Fruit fly (Drosophila melanogaster): ENCODE data around the gene CG1265.
A peak's percentile ranks its signal among the peaks of the same experiment; 100 is the strongest.

Gene CG1265

DNA sequence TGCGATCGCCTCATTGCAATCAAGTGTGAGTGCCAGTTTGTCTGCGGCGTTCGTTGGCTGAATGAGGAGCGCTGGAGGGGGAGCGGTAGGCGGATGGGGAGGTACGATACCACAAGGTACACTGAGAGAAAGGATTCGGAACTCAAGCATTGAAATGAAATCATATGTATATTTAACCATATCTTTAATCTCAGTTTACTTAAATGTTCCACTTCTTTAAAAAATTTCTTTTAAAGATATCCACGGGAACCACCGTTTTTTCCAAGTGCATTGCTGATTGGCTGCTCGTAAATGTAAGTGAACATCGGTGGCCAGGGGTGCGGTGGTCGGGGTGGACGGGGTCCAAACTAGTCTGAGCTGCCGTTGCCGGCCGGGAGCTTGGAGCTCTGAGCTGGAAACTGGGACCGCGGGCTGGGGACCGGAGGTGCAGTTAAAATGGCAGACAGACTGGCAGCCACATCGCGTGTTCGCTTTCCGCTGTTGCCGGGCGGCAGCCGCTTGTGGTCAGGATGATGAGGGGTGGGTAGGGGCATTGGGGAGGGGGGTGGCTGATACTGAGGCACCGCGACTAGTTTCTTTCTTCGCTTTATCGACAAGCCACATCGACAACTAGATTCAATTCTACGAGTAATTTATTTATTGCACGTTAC is 26.3 kb upstream of the CG1265 start (continued):
- TF ChIP-seq sim (GFP tag; IDR thresholded peaks at IDR 0.05) (peak; percentile 95), Oaz (GFP tag; IDR thresholded peaks at IDR 0.05) (peak; percentile 91), CG12659 (GFP tag; optimal IDR thresholded peaks at IDR 0.05) (peak; percentile 96), CG10543 (GFP tag; optimal IDR thresholded peaks at IDR 0.05) (peak; percentile 94), CG6654 (GFP tag; optimal IDR thresholded peaks at IDR 0.05) (peak; percentile 88), Jarid2 (GFP tag; optimal IDR thresholded peaks at IDR 0.05) (peak; percentile 81), B-H1 (GFP tag; IDR thresholded peaks at IDR 0.05) (peak; percentile 94), da (GFP tag; optimal IDR thresholded peaks at IDR 0.05) (peak; percentile 83), CG18599 (GFP tag; optimal IDR thresholded peaks at IDR 0.05) (peak; percentile 93), Mrtf (GFP tag; IDR thresholded peaks at IDR 0.05) (peak; percentile 96), CG1647 (GFP tag; optimal IDR thresholded peaks at IDR 0.05) (peak; percentile 88), ken (GFP tag; IDR thresholded peaks at IDR 0.05) (peak; percentile 98), HmgD (GFP tag; optimal IDR thresholded peaks at IDR 0.05) (peak; percentile 77), cad (GFP tag; optimal IDR thresholded peaks at IDR 0.05) (no peak), CG12744 (GFP tag; optimal IDR thresholded peaks at IDR 0.05) (peak; percentile 74), Meics (GFP tag; optimal IDR thresholded peaks at IDR 0.05) (peak; percentile 82), CG2889 (GFP tag; IDR thresholded peaks at IDR 0.05) (peak; percentile 91), vvl (GFP tag; IDR thresholded peaks at IDR 0.05) (peak; percentile 99), ssp (GFP tag; IDR thresholded peaks at IDR 0.05) (peak; percentile 92), sens-2 (GFP tag; IDR thresholded peaks at IDR 0.05) (peak; percentile 98), Dip2 (GFP tag; IDR thresholded peaks at IDR 0.05) (peak; percentile 48; the same call in 1 of the 2 replicates), CG16779 (GFP tag; IDR thresholded peaks at IDR 0.05) (peak; percentile 78; the same call in 1 of the 2 replicates), CG6254 (GFP tag; optimal IDR thresholded peaks at IDR 0.05) (peak; percentile 96), CG8924 (tag; optimal IDR thresholded peaks at IDR 0.05) (peak; percentile 97), Six4 (GFP tag; optimal IDR thresholded peaks at IDR 0.05) (peak; percentile 94), BtbVII (GFP tag; optimal IDR thresholded peaks at IDR 0.05) (peak; percentile 90), CG16863 (GFP tag; optimal IDR thresholded peaks at IDR 0.05) (peak; percentile 97), bab2 (GFP tag; optimal IDR thresholded peaks at IDR 0.05) (peak; percentile 94), CTCF (GFP tag; optimal IDR thresholded peaks at IDR 0.05) (peak; percentile 65), Ets65A (GFP tag) (peak; percentile 99), CG11093 (GFP tag; IDR thresholded peaks at IDR 0.05) (peak; percentile 94), az2 (GFP tag; optimal IDR thresholded peaks at IDR 0.05) (peak; percentile 97), Dll (GFP tag; IDR thresholded peaks at IDR 0.05; ENCODE audit: partially characterized antibody) (no peak), luna (GFP tag; optimal IDR thresholded peaks at IDR 0.05) (no peak), CG7839 (tag; optimal IDR thresholded peaks at IDR 0.05) (peak; percentile 97), CG11456 (GFP tag; IDR thresholded peaks at IDR 0.05) (peak; percentile 93), Stat92E (GFP tag; optimal IDR thresholded peaks at IDR 0.05) (peak in 1 of 3 experiments; percentile 93), Antp (GFP tag; optimal IDR thresholded peaks at IDR 0.05) (peak; percentile 94), CG17568 (GFP tag; optimal IDR thresholded peaks at IDR 0.05) (peak; percentile 91), CG8765 (GFP tag; IDR thresholded peaks at IDR 0.05) (peak; percentile 76; the same call in 1 of the 2 replicates), Mes4 (GFP tag; optimal IDR thresholded peaks at IDR 0.05) (peak; percentile 97), Atf-2 (GFP tag; optimal IDR thresholded peaks at IDR 0.05) (peak; percentile 89), bowl (GFP tag; IDR thresholded peaks at IDR 0.05) (peak; percentile 93), CG14667 (GFP tag; IDR thresholded peaks at IDR 0.05) (peak; percentile 94), CG4282 (GFP tag; optimal IDR thresholded peaks at IDR 0.05) (peak; percentile 75), ab (GFP tag; optimal IDR thresholded peaks at IDR 0.05) (peak; percentile 88), CG13624 (GFP tag; optimal IDR thresholded peaks at IDR 0.05) (peak; percentile 90), Max (GFP tag; optimal IDR thresholded peaks at IDR 0.05) (peak; percentile 87), Sox102F (GFP tag; optimal IDR thresholded peaks at IDR 0.05) (peak; percentile 98), salm (tag; optimal IDR thresholded peaks at IDR 0.05) (peak; percentile 96), Nf-YB (GFP tag; optimal IDR thresholded peaks at IDR 0.05) (peak; percentile 85)
